Worm (Caenorhabditis elegans) whole organism, midembryonic: ENCODE measurements around the gene stip-1.

Experiments used
- T22C8.4 ChIP-seq: fragments of 200-800 bp; sonication (Bioruptor generic); IDR thresholded peaks from 2 replicates; pipeline ENCODE4 v1.3.6; 2022; ENCODE audit warnings: missing genetic modification characterization, missing compliant biosample characterization
- cog-1 ChIP-seq: sonication (generic microtip); optimal IDR thresholded peaks from 2 replicates; lab custom pipeline; 2016; ENCODE audit warnings: missing genetic modification characterization, missing compliant biosample characterization
- flt-1 ChIP-seq: fragments of 200-800 bp; sonication (Bioruptor generic); IDR thresholded peaks from 2 replicates; pipeline ENCODE4 v1.3.6; 2022; ENCODE audit warnings: missing genetic modification characterization, missing compliant biosample characterization
- klf-2 ChIP-seq: fragments of 200-800 bp; sonication (Bioruptor generic); conservative IDR thresholded peaks from 2 replicates; pipeline ENCODE4 v1.3.6; 2022; ENCODE audit warnings: missing genetic modification reagents, missing genetic modification characterization, missing compliant biosample characterization
- med-1 ChIP-seq: sonication (generic microtip); optimal IDR thresholded peaks from 2 replicates; lab custom pipeline; 2017; ENCODE audit warnings: missing genetic modification characterization, mild to moderate bottlenecking, missing compliant biosample characterization, antibody characterized with exemption, missing genetic modification reagents; ENCODE audit not compliant: insufficient read depth
- ref-1 ChIP-seq: fragments of 200-800 bp; sonication (Bioruptor generic); conservative IDR thresholded peaks from 2 replicates; pipeline ENCODE4 v1.3.6; 2022; ENCODE audit warnings: missing genetic modification reagents, missing genetic modification characterization, missing compliant biosample characterization
- tab-1 ChIP-seq: fragments of 200-800 bp; sonication (Bioruptor generic); IDR thresholded peaks from 2 replicates; pipeline ENCODE4 v1.3.6; 2022; ENCODE audit warnings: missing genetic modification characterization, missing compliant biosample characterization
- ztf-23 ChIP-seq: fragments of 200-800 bp; sonication (Bioruptor generic); IDR thresholded peaks from 2 replicates; pipeline ENCODE4 v1.3.6; 2022; ENCODE audit warnings: missing genetic modification reagents, missing genetic modification characterization, missing compliant biosample characterization
- ztf-29 ChIP-seq: fragments of 200-800 bp; sonication (Bioruptor generic); IDR thresholded peaks from 2 replicates; pipeline ENCODE4 v1.3.6; 2022; ENCODE audit warnings: missing genetic modification reagents, missing genetic modification characterization, missing compliant biosample characterization

Gene stip-1

ce11 chrII:10349915-10350314, at the start of gene stip-1:
TSS of gene stip-1 (minus strand) at chrII:10350012.
- TF ChIP-seq klf-2 = no peak
- TF ChIP-seq med-1 (GFP tag; lab: Kevin White, UChicago) = no peak
- TF ChIP-seq T22C8.4 (GFP tag; lab: Robert Waterston, UW) = no peak
- TF ChIP-seq ztf-29 = no peak
- no peak for TF ChIP-seq cog-1
- no peak for TF ChIP-seq ref-1 (GFP tag; lab: Robert Waterston, UW)
- no peak for TF ChIP-seq tab-1 (GFP tag; lab: Robert Waterston, UW)
- no peak for TF ChIP-seq ztf-23 (GFP tag; lab: Robert Waterston, UW)
- no peak for TF ChIP-seq flt-1 (GFP tag; lab: Robert Waterston, UW)

- TF ChIP-seq ztf-23 (GFP tag; lab: Robert Waterston, UW) (no peak), ref-1 (GFP tag; lab: Robert Waterston, UW) (no peak), klf-2 (no peak), med-1 (GFP tag; lab: Kevin White, UChicago) (no peak), flt-1 (GFP tag; lab: Robert Waterston, UW) (no peak), tab-1 (GFP tag; lab: Robert Waterston, UW) (no peak), ztf-29 (no peak), T22C8.4 (GFP tag; lab: Robert Waterston, UW) (no peak), cog-1 (no peak)
Measured at ce11 chrII:10396578-10396977, 46.8 kb upstream of the stip-1 start, which contains the start of gene T09F3.5. TSS of gene T09F3.5 (plus strand) at chrII:10396878.

DNA sequence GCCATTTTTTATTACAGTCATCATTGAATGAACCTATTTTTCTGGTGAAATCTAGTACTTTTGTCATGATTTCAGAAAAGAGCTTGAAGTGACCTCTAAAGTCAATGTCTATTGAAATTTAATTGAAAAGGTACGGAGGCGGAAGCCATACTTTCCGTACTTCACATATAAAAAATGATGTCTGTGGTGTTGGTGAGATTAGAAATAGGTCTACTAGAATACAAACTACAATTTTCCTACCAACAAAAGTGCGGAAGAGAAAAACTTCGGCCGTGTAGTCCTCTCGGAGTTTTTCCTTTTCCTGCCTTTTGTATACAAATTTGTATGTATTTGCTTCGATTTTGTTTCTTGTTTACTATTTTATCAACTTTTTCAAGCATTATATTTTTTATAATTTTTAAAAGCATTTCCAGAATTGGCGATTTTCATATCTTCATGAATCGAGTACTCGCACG, 45.5 kb upstream of the stip-1 start, which contains the start of gene T09F3.4:
Gene T09F3.4, plus strand, starts transcription at position 405 of the 455 bp plus-strand sequence.
- TF ChIP-seq ztf-23 (GFP tag; lab: Robert Waterston, UW) = no peak

DNA sequence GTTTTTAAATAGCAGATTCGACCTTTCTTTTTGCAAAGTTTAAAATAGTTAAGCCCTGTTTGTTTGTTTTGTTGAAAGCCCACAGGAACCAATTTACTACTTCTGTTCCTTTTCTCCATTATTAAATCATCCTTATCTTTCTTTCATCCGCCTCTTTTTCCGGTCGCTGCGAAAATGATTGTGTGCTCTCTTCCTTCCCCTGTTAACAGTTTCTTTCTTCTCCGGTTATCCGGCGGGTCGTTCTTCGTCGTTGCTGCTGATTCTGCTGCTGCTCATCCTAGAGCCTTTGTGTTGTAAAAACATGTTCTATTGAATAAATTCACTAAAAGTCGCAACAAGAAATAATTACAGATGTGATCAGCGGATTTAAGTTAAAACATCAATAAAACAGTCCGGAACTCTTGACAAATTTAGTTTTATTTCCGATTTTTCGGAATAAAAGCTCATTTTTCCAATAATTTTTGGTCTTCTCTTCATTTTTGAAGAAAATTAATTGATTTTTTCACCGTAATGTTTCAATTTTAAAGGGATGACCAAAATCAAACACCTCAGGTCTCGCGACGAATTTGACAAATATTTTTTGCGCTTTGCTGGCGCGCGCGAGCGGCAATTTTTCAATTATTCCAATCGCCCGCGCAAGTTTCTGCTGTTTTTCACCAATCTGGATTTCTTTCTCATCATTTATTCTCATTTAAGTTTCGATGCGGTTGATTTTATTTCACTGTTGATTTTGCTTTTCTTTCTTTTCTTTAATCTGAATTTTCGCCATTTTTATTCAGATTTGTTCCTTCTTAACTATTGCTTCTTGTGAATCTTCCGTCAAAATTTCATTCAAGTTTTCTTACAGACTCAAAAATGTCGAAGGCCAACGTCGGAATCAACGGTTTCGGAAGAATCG, 43.7 kb upstream of the stip-1 start, which contains the start of gene gpd-1:
Gene gpd-1, plus strand, starts transcription at position 848 of the 898 bp plus-strand sequence.
- TF ChIP-seq ztf-29 (no peak), T22C8.4 (GFP tag; lab: Robert Waterston, UW) (no peak), med-1 (GFP tag; lab: Kevin White, UChicago) (no peak), ztf-23 (GFP tag; lab: Robert Waterston, UW) (no peak), tab-1 (GFP tag; lab: Robert Waterston, UW) (no peak), ref-1 (GFP tag; lab: Robert Waterston, UW) (no peak), cog-1 (no peak)

- no peak for TF ChIP-seq med-1 (GFP tag; lab: Kevin White, UChicago)
- TF ChIP-seq T22C8.4 (GFP tag; lab: Robert Waterston, UW) = no peak
- TF ChIP-seq cog-1 = no peak
- no peak for TF ChIP-seq flt-1 (GFP tag; lab: Robert Waterston, UW)
- no peak for TF ChIP-seq klf-2
- TF ChIP-seq ref-1 (GFP tag; lab: Robert Waterston, UW) = no peak
- no peak for TF ChIP-seq ztf-23 (GFP tag; lab: Robert Waterston, UW)
- TF ChIP-seq tab-1 (GFP tag; lab: Robert Waterston, UW) = no peak
- TF ChIP-seq ztf-29 = no peak
Measured at ce11 chrII:10390854-10391253, 41.0 kb upstream of the stip-1 start, which contains the start of the genes T09F3.2 and T09F3.7. TSS of gene T09F3.2 (plus strand) at chrII:10391154. TSS of gene T09F3.7 (plus strand) at chrII:10391168.

DNA sequence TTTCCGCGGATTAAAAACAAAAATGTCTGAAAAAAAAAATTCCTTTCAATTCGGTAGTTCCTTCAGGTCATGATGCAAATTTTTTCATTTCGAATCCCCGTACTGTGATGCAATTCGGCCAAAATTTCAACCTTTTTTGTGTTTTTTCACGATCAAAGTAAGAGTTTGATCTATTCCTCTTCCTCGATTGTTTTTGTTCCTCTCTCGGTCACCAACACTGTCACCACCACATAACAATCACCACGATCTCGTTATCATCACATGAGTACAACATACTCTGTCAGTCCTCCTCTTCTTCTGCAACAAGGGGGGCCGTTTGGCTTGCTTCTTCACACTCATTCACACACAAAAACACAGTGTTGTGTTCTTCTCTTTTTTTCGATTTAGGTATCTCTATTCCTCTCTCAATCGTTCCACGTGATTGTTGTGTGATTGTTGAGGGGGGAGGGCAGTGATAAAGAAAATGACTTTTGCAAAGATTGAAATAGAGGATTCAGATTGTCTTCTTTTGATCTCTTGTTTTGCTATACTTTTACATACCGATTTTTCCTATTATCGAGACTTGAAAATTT, 40.5 kb upstream of the stip-1 start:
- TF ChIP-seq ztf-29 (no peak), T22C8.4 (GFP tag; lab: Robert Waterston, UW) (no peak), cog-1 (no peak)

ce11 chrII:10389776-10390175, 40.0 kb upstream of the stip-1 start:
- no peak for TF ChIP-seq med-1 (GFP tag; lab: Kevin White, UChicago)
- TF ChIP-seq cog-1 = no peak
- no peak for TF ChIP-seq flt-1 (GFP tag; lab: Robert Waterston, UW)
- no peak for TF ChIP-seq klf-2
- TF ChIP-seq ztf-23 (GFP tag; lab: Robert Waterston, UW) = no peak
- no peak for TF ChIP-seq tab-1 (GFP tag; lab: Robert Waterston, UW)
- no peak for TF ChIP-seq T22C8.4 (GFP tag; lab: Robert Waterston, UW)
- TF ChIP-seq ztf-29 = no peak
- TF ChIP-seq ref-1 (GFP tag; lab: Robert Waterston, UW) = no peak

- TF ChIP-seq klf-2 = no peak
- no peak for TF ChIP-seq tab-1 (GFP tag; lab: Robert Waterston, UW)
- no peak for TF ChIP-seq med-1 (GFP tag; lab: Kevin White, UChicago)
- TF ChIP-seq T22C8.4 (GFP tag; lab: Robert Waterston, UW) = no peak
- TF ChIP-seq flt-1 (GFP tag; lab: Robert Waterston, UW) = no peak
- TF ChIP-seq cog-1 = no peak
- no peak for TF ChIP-seq ztf-23 (GFP tag; lab: Robert Waterston, UW)
- TF ChIP-seq ztf-29 = no peak
- TF ChIP-seq ref-1 (GFP tag; lab: Robert Waterston, UW) = no peak
Measured at ce11 chrII:10389038-10389437, 39.2 kb upstream of the stip-1 start.

DNA sequence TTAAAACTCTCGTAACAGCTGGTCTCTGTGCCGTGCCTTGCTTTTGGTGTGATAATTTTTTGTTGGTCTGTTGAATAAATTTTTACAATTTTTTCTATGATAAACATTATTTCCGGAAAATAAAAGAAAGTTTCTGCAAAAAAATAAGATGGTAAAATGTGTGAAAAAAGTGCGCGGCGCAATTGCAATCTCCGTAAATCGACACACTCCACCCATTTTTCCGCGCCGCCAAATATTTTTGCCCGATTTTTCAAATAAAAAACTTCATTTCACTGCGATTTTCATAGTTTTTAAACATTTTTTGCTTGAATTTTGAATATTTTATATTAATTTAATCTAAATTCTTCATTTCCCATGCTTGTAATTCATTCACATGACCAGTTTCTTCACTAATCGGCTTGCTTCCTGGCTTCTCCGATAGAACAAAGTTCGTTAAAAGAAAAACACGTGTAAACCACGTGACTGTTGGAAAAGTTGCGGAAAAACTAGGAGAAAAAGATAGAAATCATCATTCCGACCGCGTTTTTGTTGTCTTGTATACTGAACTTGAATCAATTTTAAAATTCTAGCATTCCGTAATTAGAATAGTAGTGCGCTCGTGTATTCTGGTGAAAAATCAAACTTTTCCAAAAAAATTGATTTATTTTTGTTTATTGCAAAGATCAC, 38.4 kb upstream of the stip-1 start:
- TF ChIP-seq klf-2 (0 out of 2 replicates have a peak, but pooled peaks have one; percentile 30), ztf-23 (GFP tag; lab: Robert Waterston, UW) (peak; percentile 67; the same call in 1 of the 2 replicates), ztf-29 (no peak), cog-1 (peak; percentile 35), med-1 (GFP tag; lab: Kevin White, UChicago) (peak; percentile 60), T22C8.4 (GFP tag; lab: Robert Waterston, UW) (no peak), ref-1 (GFP tag; lab: Robert Waterston, UW) (0 out of 2 replicates have a peak, but pooled peaks have one; percentile 17), flt-1 (GFP tag; lab: Robert Waterston, UW) (peak; percentile 77), tab-1 (GFP tag; lab: Robert Waterston, UW) (peak; percentile 58; the same call in 1 of the 2 replicates)
